Fruit fly (Drosophila melanogaster): ENCODE measurements around the gene nht.

dm6 chr2L:15361527-15361926 is 42.8 kb upstream of the nht start, which contains the start of gene CG15258:
- no peak for TF ChIP-seq Myc (optimal IDR thresholded peaks at IDR 0.05)
- TF ChIP-seq Sin3A (optimal IDR thresholded peaks at IDR 0.05), result no peak
- no peak for TF ChIP-seq h (optimal IDR thresholded peaks at IDR 0.05)
- TF ChIP-seq psq (optimal IDR thresholded peaks at IDR 0.05), result no peak
- no peak for TF ChIP-seq ttk (optimal IDR thresholded peaks at IDR 0.05)
- TF ChIP-seq insv (optimal IDR thresholded peaks at IDR 0.05), result no peak

Measured in Kc167 (cell line).